Worm (Caenorhabditis elegans) whole organism, L3 larva: ENCODE measurements around the gene srxa-9.

ENCODE experiments used
- ZK546.5 ChIP-seq: sonication (generic microtip); optimal IDR thresholded peaks from 2 replicates; lab custom pipeline; 2017; ENCODE audit warnings: missing biosample characterization, missing genetic modification characterization
- aly-2 ChIP-seq: fragments of 150-350 bp; optimal IDR thresholded peaks from 2 replicates; lab custom pipeline; 2014; ENCODE audit warnings: missing biosample characterization, missing genetic modification characterization
- ama-1 ChIP-seq: fragments of 150-350 bp; optimal IDR thresholded peaks from 2 replicates; lab custom pipeline; 2018
- ceh-16 ChIP-seq: sonication (generic microtip); optimal IDR thresholded peaks from 2 replicates; lab custom pipeline; 2017; ENCODE audit warnings: missing biosample characterization, missing genetic modification characterization
- ceh-82 ChIP-seq: fragments of 150-350 bp; optimal IDR thresholded peaks from 2 replicates; lab custom pipeline; 2014; ENCODE audit warnings: missing biosample characterization, missing genetic modification characterization
- ceh-9 ChIP-seq: sonication (generic microtip); optimal IDR thresholded peaks from 2 replicates; lab custom pipeline; 2018; ENCODE audit warnings: missing biosample characterization, missing genetic modification characterization
- daf-12 ChIP-seq: fragments of 150-350 bp; optimal IDR thresholded peaks from 2 replicates; lab custom pipeline; 2014; ENCODE audit warnings: missing biosample characterization, missing genetic modification reagents, missing genetic modification characterization
- egl-5 ChIP-seq: fragments of 150-350 bp; optimal IDR thresholded peaks from 2 replicates; lab custom pipeline; 2017; ENCODE audit warnings: missing biosample characterization, missing genetic modification reagents, missing genetic modification characterization, inconsistent platforms
- elt-2 ChIP-seq: sonication (generic microtip); optimal IDR thresholded peaks from 2 replicates; lab custom pipeline; 2016; ENCODE audit warnings: missing genetic modification reagents, mild to moderate bottlenecking, missing genetic modification characterization, missing compliant biosample characterization
- elt-3 ChIP-seq, 3 experiments: fragments of 150-350 bp in 1 of 3; sonication (generic microtip) in 2 of 3; optimal IDR thresholded peaks; 2 replicates in 2 of 3; 4 replicates in 1 of 3; lab custom pipeline; 2014 to 2017; ENCODE audit warnings: missing biosample characterization in 3 of 3, missing genetic modification characterization in 3 of 3
- eor-1 ChIP-seq, 2 experiments: fragments of 150-350 bp; optimal IDR thresholded peaks; 2 replicates each; lab custom pipeline; 2014 to 2018; ENCODE audit warnings: missing biosample characterization in 2 of 2, missing genetic modification characterization in 2 of 2
- fkh-2 ChIP-seq: fragments of 150-350 bp; optimal IDR thresholded peaks from 2 replicates; lab custom pipeline; 2014; ENCODE audit warnings: missing biosample characterization, missing genetic modification reagents, missing genetic modification characterization
- fos-1 ChIP-seq: fragments of 150-350 bp; optimal IDR thresholded peaks from 2 replicates; lab custom pipeline; 2014; ENCODE audit warnings: missing biosample characterization, missing genetic modification characterization
- hmg-11 ChIP-seq: sonication (generic microtip); optimal IDR thresholded peaks from 2 replicates; lab custom pipeline; 2016; ENCODE audit warnings: missing genetic modification characterization, missing compliant biosample characterization
- jun-1 ChIP-seq: fragments of 150-350 bp; optimal IDR thresholded peaks from 2 replicates; lab custom pipeline; 2014; ENCODE audit warnings: missing biosample characterization, missing genetic modification reagents, missing genetic modification characterization
- lin-15B ChIP-seq: fragments of 150-350 bp; optimal IDR thresholded peaks from 2 replicates; lab custom pipeline; 2014; ENCODE audit warnings: missing biosample characterization, missing genetic modification characterization
- lsy-12 ChIP-seq: sonication (generic microtip); optimal IDR thresholded peaks from 2 replicates; lab custom pipeline; 2016; ENCODE audit warnings: mild to moderate bottlenecking, missing genetic modification characterization, missing compliant biosample characterization
- mml-1 ChIP-seq: fragments of 150-350 bp; sonication (generic microtip); optimal IDR thresholded peaks from 3 replicates; lab custom pipeline; 2014; ENCODE audit warnings: missing biosample characterization, missing genetic modification characterization
- nhr-12 ChIP-seq: fragments of 150-350 bp; optimal IDR thresholded peaks from 2 replicates; lab custom pipeline; 2014; ENCODE audit warnings: missing biosample characterization, missing genetic modification characterization
- nhr-25 ChIP-seq: sonication (generic microtip); optimal IDR thresholded peaks from 2 replicates; lab custom pipeline; 2017; ENCODE audit warnings: missing biosample characterization, missing genetic modification characterization
- nhr-28 ChIP-seq: fragments of 150-350 bp; optimal IDR thresholded peaks from 2 replicates; lab custom pipeline; 2014; ENCODE audit warnings: missing biosample characterization, missing genetic modification characterization
- nhr-43 ChIP-seq: sonication (generic microtip); optimal IDR thresholded peaks from 2 replicates; lab custom pipeline; 2016; ENCODE audit warnings: mild to moderate bottlenecking, missing genetic modification characterization, missing compliant biosample characterization; ENCODE audit not compliant: poor library complexity, severe bottlenecking
- nhr-67 ChIP-seq: fragments of 150-350 bp; optimal IDR thresholded peaks from 2 replicates; lab custom pipeline; 2014; ENCODE audit warnings: missing biosample characterization, missing genetic modification characterization
- nhr-76 ChIP-seq: fragments of 150-350 bp; sonication (generic microtip); optimal IDR thresholded peaks from 5 replicates; lab custom pipeline; 2014; ENCODE audit warnings: missing biosample characterization, missing genetic modification characterization
- pqm-1 ChIP-seq: fragments of 150-350 bp; optimal IDR thresholded peaks from 2 replicates; lab custom pipeline; 2017; ENCODE audit warnings: missing biosample characterization, missing genetic modification characterization, inconsistent platforms
- sea-2 ChIP-seq: fragments of 150-350 bp; sonication (generic microtip); optimal IDR thresholded peaks from 4 replicates; lab custom pipeline; 2014; ENCODE audit warnings: missing biosample characterization, missing genetic modification reagents, missing genetic modification characterization
- skn-1 ChIP-seq: fragments of 150-350 bp; optimal IDR thresholded peaks from 2 replicates; lab custom pipeline; 2014; ENCODE audit warnings: missing biosample characterization, missing genetic modification characterization
- snpc-4 ChIP-seq: fragments of 150-350 bp; optimal IDR thresholded peaks from 2 replicates; lab custom pipeline; 2014; ENCODE audit warnings: missing biosample characterization, missing genetic modification characterization
- tbx-2 ChIP-seq: sonication (generic microtip); optimal IDR thresholded peaks from 2 replicates; lab custom pipeline; 2016; ENCODE audit warnings: mild to moderate bottlenecking, missing genetic modification characterization, missing compliant biosample characterization
- unc-62 ChIP-seq: fragments of 150-350 bp; sonication (generic microtip); optimal IDR thresholded peaks from 4 replicates; lab custom pipeline; 2014; ENCODE audit warnings: missing biosample characterization, missing genetic modification reagents, missing genetic modification characterization
- zag-1 ChIP-seq: fragments of 150-350 bp; optimal IDR thresholded peaks from 2 replicates; lab custom pipeline; 2014; ENCODE audit warnings: missing biosample characterization, missing genetic modification characterization
- ztf-11 ChIP-seq: fragments of 150-350 bp; optimal IDR thresholded peaks from 2 replicates; lab custom pipeline; 2014; ENCODE audit warnings: missing biosample characterization, missing genetic modification characterization
- ztf-4 ChIP-seq: fragments of 150-350 bp; optimal IDR thresholded peaks from 2 replicates; lab custom pipeline; 2014; ENCODE audit warnings: missing biosample characterization, missing genetic modification characterization

Gene srxa-9

ce11 chrX:15747814-15748213 is 1.0 kb downstream of the srxa-9 start:
- TF ChIP-seq nhr-76 (no peak), sea-2 (GFP tag; lab: Kevin White, UChicago) (no peak), nhr-25 (tag; lab: Kevin White, UChicago) (peak; percentile 39), nhr-43 (tag; lab: Kevin White, UChicago) (peak; percentile 51), lin-15B (tag; lab: Kevin White, UChicago) (peak; percentile 16)

DNA sequence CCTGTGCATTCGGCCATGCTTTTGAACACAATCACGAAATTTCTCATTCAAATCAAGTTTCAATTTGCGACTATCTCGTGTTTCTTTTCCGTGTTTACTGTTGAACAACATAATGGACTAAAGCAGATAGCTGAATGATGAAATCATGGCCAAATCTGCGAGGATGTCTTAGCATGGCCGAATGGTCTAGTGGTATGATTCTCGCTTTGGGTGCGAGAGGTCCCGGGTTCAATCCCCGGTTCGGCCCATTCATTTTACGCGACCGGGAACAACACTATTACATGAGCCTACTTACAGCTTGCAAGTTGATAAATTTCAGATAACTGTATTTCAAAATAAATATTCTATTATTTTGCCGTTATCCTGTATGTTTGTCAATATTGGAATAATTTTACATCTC is 4.4 kb downstream of the srxa-9 start:
- TF ChIP-seq nhr-43 (tag; lab: Kevin White, UChicago) (peak; percentile 19), nhr-12 (tag; lab: Kevin White, UChicago) (no peak)

DNA sequence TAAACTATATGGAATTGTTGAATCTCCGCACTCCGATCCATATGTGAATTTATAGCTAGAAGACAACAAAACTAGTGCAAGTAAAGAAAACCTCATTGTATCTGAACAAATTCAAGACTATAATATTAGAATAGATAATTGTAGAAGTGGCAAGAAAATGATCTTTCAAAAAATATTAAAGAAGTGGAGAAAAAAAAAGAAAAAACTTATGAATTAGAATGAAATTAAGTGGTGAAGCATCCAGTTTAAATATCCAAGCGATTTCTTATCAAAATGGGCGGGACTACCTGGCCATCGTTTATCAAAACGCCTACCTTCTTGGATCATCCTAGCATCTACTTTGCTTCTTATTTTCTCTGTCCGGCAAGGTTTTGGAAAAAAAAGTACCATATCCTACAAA is 10.4 kb downstream of the srxa-9 start, which contains the start of gene wrt-4:
Gene wrt-4 (minus strand): TSS at position 101 of the 400 bp plus-strand sequence.
- TF ChIP-seq ama-1 (lab: Kevin White, UChicago) = no peak
- TF ChIP-seq fkh-2 = no peak
- TF ChIP-seq eor-1 (tag; optimal IDR thresholded peaks at IDR 0.05; lab: Kevin White, UChicago) = no peak
- TF ChIP-seq egl-5 (tag; lab: Kevin White, UChicago) = no peak
- TF ChIP-seq ceh-9 = no peak
- TF ChIP-seq lin-15B (tag; lab: Kevin White, UChicago) = no peak

- TF ChIP-seq ztf-11 (tag; lab: Kevin White, UChicago) (no peak), egl-5 (tag; lab: Kevin White, UChicago) (no peak), nhr-12 (tag; lab: Kevin White, UChicago) (no peak), nhr-67 (tag; lab: Kevin White, UChicago) (no peak), zag-1 (no peak), fos-1 (tag; lab: Kevin White, UChicago) (no peak), elt-3 (tag; optimal IDR thresholded peaks at IDR 0.05; lab: Kevin White, UChicago) (no peak), mml-1 (tag; lab: Kevin White, UChicago) (no peak)
Measured at ce11 chrX:15759222-15759621, 12.4 kb downstream of the srxa-9 start.

- TF ChIP-seq nhr-28 (tag; lab: Kevin White, UChicago) (no peak), hmg-11 (tag; lab: Kevin White, UChicago) (no peak), elt-2 (tag; lab: Kevin White, UChicago) (no peak), ceh-82 (tag; lab: Kevin White, UChicago) (no peak), elt-3 (tag; optimal IDR thresholded peaks at IDR 0.05; lab: Kevin White, UChicago) (no peak), daf-12 (tag; lab: Kevin White, UChicago) (no peak), unc-62 (GFP tag; lab: Kevin White, UChicago) (no peak), nhr-67 (tag; lab: Kevin White, UChicago) (no peak)
Measured at ce11 chrX:15766147-15766546, 19.3 kb downstream of the srxa-9 start, which contains the start of gene bus-17. bus-17 (minus strand) TSS chrX:15766354.

ce11 chrX:15766861-15767260 is 20.1 kb downstream of the srxa-9 start:
- TF ChIP-seq snpc-4 (no peak), nhr-67 (tag; lab: Kevin White, UChicago) (no peak), ceh-16 (tag; lab: Kevin White, UChicago) (no peak), lin-15B (tag; lab: Kevin White, UChicago) (no peak), lsy-12 (tag; lab: Kevin White, UChicago) (no peak), elt-3 (tag; optimal IDR thresholded peaks at IDR 0.05; lab: Kevin White, UChicago) (no peak), ZK546.5 (tag; lab: Kevin White, UChicago) (no peak)

ce11 chrX:15768532-15768931 is 21.7 kb downstream of the srxa-9 start:
- TF ChIP-seq elt-2 (tag; lab: Kevin White, UChicago) (no peak), tbx-2 (tag; lab: Kevin White, UChicago) (no peak), ztf-4 (tag; lab: Kevin White, UChicago) (no peak), lsy-12 (tag; lab: Kevin White, UChicago) (no peak), jun-1 (tag; lab: Kevin White, UChicago) (no peak), aly-2 (tag; lab: Kevin White, UChicago) (no peak), hmg-11 (tag; lab: Kevin White, UChicago) (no peak), pqm-1 (tag; lab: Kevin White, UChicago) (no peak), ceh-16 (tag; lab: Kevin White, UChicago) (no peak), skn-1 (tag; lab: Kevin White, UChicago) (no peak), lin-15B (tag; lab: Kevin White, UChicago) (no peak), fkh-2 (no peak)
